Fruit fly (Drosophila melanogaster) whole organism, prepupa: ENCODE data around the gene mmm.

Experiments
- CG10631 ChIP-seq: fragments of 200-800 bp; sonication (Bioruptor generic); optimal IDR thresholded peaks from 2 replicates; lab custom pipeline; 2016; ENCODE audit warnings: missing biosample characterization, missing genetic modification characterization
- CG10669 ChIP-seq: fragments of 200-800 bp; sonication (Bioruptor generic); optimal IDR thresholded peaks from 3 replicates; lab custom pipeline; 2018; ENCODE audit warnings: missing biosample characterization, mild to moderate bottlenecking, missing genetic modification characterization, moderate library complexity
- CG11294 ChIP-seq: fragments of 200-800 bp; sonication (Bioruptor generic); IDR thresholded peaks from 2 replicates; pipeline ENCODE4 v1.3.6; 2022; ENCODE audit warnings: missing biosample characterization, missing genetic modification characterization
- CG11762 ChIP-seq: fragments of 200-800 bp; sonication (Bioruptor generic); optimal IDR thresholded peaks from 3 replicates; lab custom pipeline; 2016; ENCODE audit warnings: missing biosample characterization, missing genetic modification characterization; ENCODE audit not compliant: insufficient read depth
- CG11902 ChIP-seq: fragments of 200-800 bp; sonication (Bioruptor generic); optimal IDR thresholded peaks from 3 replicates; lab custom pipeline; 2016; ENCODE audit warnings: missing biosample characterization, missing genetic modification characterization
- CG15336 ChIP-seq: fragments of 200-800 bp; sonication (Bioruptor generic); IDR thresholded peaks from 2 replicates; pipeline ENCODE4 v1.3.6; 2022; ENCODE audit warnings: missing biosample characterization, missing genetic modification characterization
- CG1621 ChIP-seq: fragments of 200-800 bp; sonication (Bioruptor generic); optimal IDR thresholded peaks from 3 replicates; lab custom pipeline; 2018; ENCODE audit warnings: missing biosample characterization, mild to moderate bottlenecking, missing genetic modification characterization
- CG16779 ChIP-seq: fragments of 200-800 bp; sonication (Bioruptor generic); optimal IDR thresholded peaks from 3 replicates; lab custom pipeline; 2017; ENCODE audit warnings: missing biosample characterization, mild to moderate bottlenecking, missing genetic modification characterization
- CG3032 ChIP-seq: fragments of 200-800 bp; optimal IDR thresholded peaks from 2 replicates; lab custom pipeline; 2019; ENCODE audit warnings: missing biosample characterization, mild to moderate bottlenecking, missing genetic modification characterization, moderate library complexity
- CG31627 ChIP-seq: fragments of 200-800 bp; sonication (Bioruptor generic); optimal IDR thresholded peaks from 3 replicates; lab custom pipeline; 2016; ENCODE audit warnings: missing biosample characterization, missing genetic modification characterization
- CG32006 ChIP-seq: fragments of 200-800 bp; sonication (Bioruptor generic); optimal IDR thresholded peaks from 3 replicates; lab custom pipeline; 2017; ENCODE audit warnings: missing biosample characterization, mild to moderate bottlenecking, missing genetic modification characterization
- CG3919 ChIP-seq: fragments of 200-800 bp; sonication (Bioruptor generic); optimal IDR thresholded peaks from 3 replicates; lab custom pipeline; 2016; ENCODE audit warnings: missing biosample characterization, missing genetic modification characterization
- CG4318 ChIP-seq: fragments of 200-800 bp; sonication (Bioruptor generic); optimal IDR thresholded peaks from 3 replicates; lab custom pipeline; 2017; ENCODE audit warnings: missing biosample characterization, mild to moderate bottlenecking, missing genetic modification characterization
- CG6163 ChIP-seq: fragments of 200-800 bp; sonication (Bioruptor generic); IDR thresholded peaks from 3 replicates; pipeline ENCODE4 v1.3.6; 2022; ENCODE audit warnings: missing biosample characterization, missing genetic modification characterization
- CG6276 ChIP-seq: fragments of 200-800 bp; sonication (Bioruptor generic); optimal IDR thresholded peaks from 2 replicates; lab custom pipeline; 2017; ENCODE audit warnings: missing biosample characterization, mild to moderate bottlenecking, missing genetic modification characterization
- CG6808 ChIP-seq: fragments of 200-800 bp; sonication (Bioruptor generic); optimal IDR thresholded peaks from 3 replicates; lab custom pipeline; 2017; ENCODE audit warnings: missing biosample characterization, missing genetic modification characterization, mild to moderate bottlenecking, moderate library complexity, missing genetic modification reagents
- CG6854 ChIP-seq: fragments of 200-800 bp; sonication (Bioruptor generic); optimal IDR thresholded peaks from 2 replicates; lab custom pipeline; 2017; ENCODE audit warnings: missing biosample characterization, mild to moderate bottlenecking, missing genetic modification characterization
- CG7368 ChIP-seq: fragments of 200-800 bp; sonication (Bioruptor generic); optimal IDR thresholded peaks from 3 replicates; lab custom pipeline; 2016; ENCODE audit warnings: missing biosample characterization, missing genetic modification characterization
- CG8119 ChIP-seq: fragments of 200-800 bp; sonication (Bioruptor generic); IDR thresholded peaks from 3 replicates; pipeline ENCODE4 v1.3.6; 2022; ENCODE audit warnings: missing biosample characterization, missing genetic modification characterization
- CG8319 ChIP-seq: fragments of 200-800 bp; sonication (Bioruptor generic); optimal IDR thresholded peaks from 3 replicates; lab custom pipeline; 2016; ENCODE audit warnings: missing biosample characterization, missing genetic modification characterization
- CG8632 ChIP-seq: fragments of 200-800 bp; sonication (Bioruptor generic); optimal IDR thresholded peaks from 3 replicates; lab custom pipeline; 2016; ENCODE audit warnings: missing biosample characterization, missing genetic modification characterization
- CG9139 ChIP-seq: fragments of 200-800 bp; sonication (Bioruptor generic); optimal IDR thresholded peaks from 3 replicates; lab custom pipeline; 2017; ENCODE audit warnings: missing biosample characterization, mild to moderate bottlenecking, missing genetic modification characterization
- Eip75B ChIP-seq: fragments of 200-800 bp; sonication (Bioruptor generic); optimal IDR thresholded peaks from 3 replicates; lab custom pipeline; 2016; ENCODE audit warnings: missing biosample characterization, missing genetic modification characterization
- Eip78C ChIP-seq: fragments of 200-800 bp; sonication (Bioruptor generic); peaks from one replicate; lab custom pipeline; 2016; ENCODE audit warnings: missing biosample characterization, missing genetic modification characterization
- Eip93F ChIP-seq: fragments of 200-800 bp; sonication (Bioruptor generic); optimal IDR thresholded peaks from 2 replicates; lab custom pipeline; 2016; ENCODE audit warnings: missing biosample characterization, mild to moderate bottlenecking, missing genetic modification characterization
- Ets21C ChIP-seq: fragments of 200-800 bp; sonication (Bioruptor generic); optimal IDR thresholded peaks from 3 replicates; lab custom pipeline; 2016; ENCODE audit warnings: missing biosample characterization, missing genetic modification characterization
- Ets96B ChIP-seq: fragments of 200-800 bp; optimal IDR thresholded peaks from 2 replicates; lab custom pipeline; 2019; ENCODE audit warnings: missing biosample characterization, mild to moderate bottlenecking, missing genetic modification characterization, moderate library complexity
- Gug ChIP-seq: fragments of 200-800 bp; sonication (Bioruptor generic); IDR thresholded peaks from 2 replicates; pipeline ENCODE4 v1.3.6; 2022; ENCODE audit warnings: missing biosample characterization, missing genetic modification characterization
- Hr38 ChIP-seq: sonication (Bioruptor generic); optimal IDR thresholded peaks from 2 replicates; lab custom pipeline; 2016; ENCODE audit warnings: missing biosample characterization, missing genetic modification characterization
- Hr39 ChIP-seq: fragments of 200-800 bp; sonication (Bioruptor generic); optimal IDR thresholded peaks from 2 replicates; lab custom pipeline; 2016; ENCODE audit warnings: missing biosample characterization, missing genetic modification characterization
- Hr4 ChIP-seq: fragments of 200-800 bp; sonication (Bioruptor generic); optimal IDR thresholded peaks from 3 replicates; lab custom pipeline; 2016; ENCODE audit warnings: missing biosample characterization, missing genetic modification characterization
- Met ChIP-seq: fragments of 200-800 bp; sonication (Bioruptor generic); optimal IDR thresholded peaks from 3 replicates; lab custom pipeline; 2016; ENCODE audit warnings: missing biosample characterization, missing genetic modification characterization
- OdsH ChIP-seq: fragments of 200-800 bp; sonication (Bioruptor generic); optimal IDR thresholded peaks from 3 replicates; lab custom pipeline; 2016; ENCODE audit warnings: missing biosample characterization, missing genetic modification characterization
- Smox ChIP-seq: fragments of 200-800 bp; sonication (Bioruptor generic); optimal IDR thresholded peaks from 3 replicates; lab custom pipeline; 2016; ENCODE audit warnings: missing biosample characterization, missing genetic modification characterization
- Sox14 ChIP-seq: fragments of 200-800 bp; sonication (Bioruptor generic); optimal IDR thresholded peaks from 3 replicates; lab custom pipeline; 2016; ENCODE audit warnings: missing biosample characterization, missing genetic modification characterization
- achi ChIP-seq: fragments of 200-800 bp; sonication (Bioruptor generic); optimal IDR thresholded peaks from 3 replicates; lab custom pipeline; 2016; ENCODE audit warnings: missing biosample characterization, missing genetic modification characterization
- acj6 ChIP-seq: fragments of 200-800 bp; sonication (Bioruptor generic); optimal IDR thresholded peaks from 3 replicates; lab custom pipeline; 2016; ENCODE audit warnings: missing biosample characterization, missing genetic modification characterization
- cyc ChIP-seq: fragments of 200-800 bp; sonication (Bioruptor generic); optimal IDR thresholded peaks from 3 replicates; lab custom pipeline; 2016; ENCODE audit warnings: missing biosample characterization, missing genetic modification characterization
- dac ChIP-seq: fragments of 200-800 bp; sonication (Bioruptor generic); optimal IDR thresholded peaks from 2 replicates; lab custom pipeline; 2017; ENCODE audit warnings: missing biosample characterization, mild to moderate bottlenecking, missing genetic modification characterization
- eg ChIP-seq: fragments of 200-800 bp; sonication (Bioruptor generic); IDR thresholded peaks from 3 replicates; pipeline ENCODE4 v1.3.6; 2022; ENCODE audit warnings: missing biosample characterization, missing genetic modification characterization
- esn ChIP-seq: fragments of 200-800 bp; sonication (Bioruptor generic); optimal IDR thresholded peaks from 2 replicates; lab custom pipeline; 2016; ENCODE audit warnings: missing biosample characterization, mild to moderate bottlenecking, missing genetic modification characterization, moderate library complexity
- fd59A ChIP-seq: fragments of 200-800 bp; sonication (Bioruptor generic); optimal IDR thresholded peaks from 2 replicates; lab custom pipeline; 2017; ENCODE audit warnings: missing biosample characterization, mild to moderate bottlenecking, missing genetic modification characterization, missing genetic modification reagents
- fkh ChIP-seq: fragments of 200-800 bp; sonication (Bioruptor generic); optimal IDR thresholded peaks from 3 replicates; lab custom pipeline; 2017; ENCODE audit warnings: missing biosample characterization, mild to moderate bottlenecking, missing genetic modification characterization, moderate library complexity
- salr ChIP-seq, 2 experiments: fragments of 200-800 bp; sonication (Bioruptor generic); optimal IDR thresholded peaks; 3 replicates each; lab custom pipeline; 2016 to 2018; ENCODE audit warnings: missing biosample characterization in 2 of 2, missing genetic modification characterization in 2 of 2, mild to moderate bottlenecking in 1 of 2
- spab ChIP-seq: fragments of 200-800 bp; sonication (Bioruptor generic); optimal IDR thresholded peaks from 2 replicates; lab custom pipeline; 2017; ENCODE audit warnings: missing biosample characterization, mild to moderate bottlenecking, missing genetic modification characterization, missing genetic modification reagents
- ss ChIP-seq, 2 experiments: fragments of 200-800 bp; sonication (Bioruptor generic); optimal IDR thresholded peaks; 2 replicates in 1 of 2; 3 replicates in 1 of 2; lab custom pipeline; 2017 to 2018; ENCODE audit warnings: mild to moderate bottlenecking in 2 of 2, missing biosample characterization in 2 of 2, missing genetic modification characterization in 2 of 2, moderate library complexity in 1 of 2
- svp ChIP-seq: fragments of 200-800 bp; sonication (Bioruptor generic); peaks from one replicate; lab custom pipeline; 2016; ENCODE audit warnings: missing biosample characterization, missing genetic modification characterization
- topi ChIP-seq: fragments of 200-800 bp; sonication (Bioruptor generic); optimal IDR thresholded peaks from 3 replicates; lab custom pipeline; 2016; ENCODE audit warnings: missing biosample characterization, missing genetic modification characterization
- vri ChIP-seq: fragments of 200-800 bp; sonication (Bioruptor generic); optimal IDR thresholded peaks from 3 replicates; lab custom pipeline; 2016; ENCODE audit warnings: missing biosample characterization, mild to moderate bottlenecking, missing genetic modification characterization

The mmm gene

DNA sequence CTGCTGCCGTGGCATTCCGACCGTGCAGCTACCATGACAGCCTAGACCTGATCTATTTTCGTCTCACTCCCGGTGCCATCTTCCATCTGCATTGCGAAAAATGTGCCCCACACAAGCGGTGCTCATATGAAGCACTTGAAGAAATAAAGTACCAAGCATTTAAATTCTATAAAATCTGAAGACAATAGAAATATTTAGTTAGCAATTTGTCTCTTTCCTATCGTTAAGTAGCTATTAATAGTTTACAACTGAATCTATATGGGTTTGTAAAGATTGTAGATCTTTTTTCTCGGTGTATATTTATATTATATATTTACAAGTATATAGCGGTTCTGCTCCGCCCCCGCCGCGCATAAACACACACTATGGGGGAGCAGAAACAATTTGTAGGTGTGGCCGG is 28.0 kb downstream of the mmm start (continued):
- TF ChIP-seq CG11762 (GFP tag; lab: Kevin White, UChicago) (peak; percentile 18), topi (GFP tag; lab: Kevin White, UChicago) (no peak), CG6854 (GFP tag; lab: Kevin White, UChicago) (no peak), svp (peak; percentile 42), ss (GFP tag; optimal IDR thresholded peaks at IDR 0.05; lab: Kevin White, UChicago) (peak in 1 of 2 experiments; percentile 26), CG6163 (peak; percentile 85), CG9139 (GFP tag; lab: Kevin White, UChicago) (no peak), eg (GFP tag; lab: Robert Waterston, UW) (peak; percentile 83)

DNA sequence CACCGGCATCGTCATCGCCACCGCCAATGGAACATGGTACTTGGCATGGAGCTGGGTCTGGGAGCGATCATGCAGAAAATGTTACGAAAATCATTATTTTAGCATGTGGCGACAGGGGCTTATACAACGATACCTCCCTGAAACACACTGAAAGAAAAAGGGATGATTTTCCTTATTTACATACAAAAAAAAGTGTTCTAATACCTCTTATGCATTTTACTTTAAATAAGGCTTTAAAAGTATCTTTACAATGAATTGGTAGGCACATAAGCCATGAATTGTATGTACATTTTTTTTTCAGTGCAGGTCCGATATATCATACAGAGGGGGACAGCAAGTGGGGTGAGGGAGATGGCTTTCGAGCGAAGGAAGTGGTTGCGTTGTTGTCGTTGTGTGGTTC is 31.0 kb downstream of the mmm start:
- TF ChIP-seq CG15336 (GFP tag; lab: Robert Waterston, UW): peak; percentile 66
- TF ChIP-seq CG7368: peak; percentile 42
- TF ChIP-seq CG16779 (tag; lab: Kevin White, UChicago): no peak
- peak; percentile 93 for TF ChIP-seq Eip78C (GFP tag; lab: Kevin White, UChicago)
- TF ChIP-seq achi: peak; percentile 69
- TF ChIP-seq CG8119 (GFP tag; lab: Robert Waterston, UW): peak; percentile 49; the same call in 1 of the 3 replicates
- peak; percentile 71 for TF ChIP-seq vri
- peak; percentile 22 to 32 for TF ChIP-seq salr (GFP tag; optimal IDR thresholded peaks at IDR 0.05; lab: Kevin White, UChicago)
- TF ChIP-seq Gug: peak; percentile 27; the same call in 1 of the 2 replicates
- TF ChIP-seq Hr4: peak; percentile 69
- peak; percentile 46 to 54 for TF ChIP-seq ss (GFP tag; optimal IDR thresholded peaks at IDR 0.05; lab: Kevin White, UChicago)
- peak; percentile 48 for TF ChIP-seq CG3032 (tag; lab: Kevin White, UChicago)
- peak; percentile 32 for TF ChIP-seq CG6276 (GFP tag; lab: Kevin White, UChicago)
- peak; percentile 64 for TF ChIP-seq CG32006 (GFP tag; lab: Kevin White, UChicago)
- peak; percentile 13 for TF ChIP-seq CG4318
- peak; percentile 43 for TF ChIP-seq fd59A (GFP tag; lab: Kevin White, UChicago)
- TF ChIP-seq CG6808 (GFP tag; lab: Kevin White, UChicago): peak; percentile 52
- peak; percentile 76 for TF ChIP-seq Eip75B (GFP tag; lab: Kevin White, UChicago)
- TF ChIP-seq CG3919: peak; percentile 74
- TF ChIP-seq Hr38 (GFP tag; lab: Kevin White, UChicago): no peak
- no peak for TF ChIP-seq dac (GFP tag; lab: Kevin White, UChicago)
- TF ChIP-seq CG11762 (GFP tag; lab: Kevin White, UChicago): peak; percentile 47
- peak; percentile 58 for TF ChIP-seq CG8632 (GFP tag; lab: Kevin White, UChicago)
- TF ChIP-seq Hr39: peak; percentile 84
- TF ChIP-seq Smox: peak; percentile 75
- peak; percentile 74 for TF ChIP-seq Sox14 (GFP tag; lab: Kevin White, UChicago)
- no peak for TF ChIP-seq CG11294 (GFP tag; lab: Robert Waterston, UW)
- peak; percentile 69 for TF ChIP-seq OdsH (GFP tag; lab: Kevin White, UChicago)
- no peak for TF ChIP-seq CG6854 (GFP tag; lab: Kevin White, UChicago)
- peak; percentile 90 for TF ChIP-seq svp
- peak; percentile 39 for TF ChIP-seq spab (GFP tag; lab: Kevin White, UChicago)
- TF ChIP-seq fkh (GFP tag; lab: Kevin White, UChicago): no peak
- TF ChIP-seq Met: peak; percentile 86
- peak; percentile 37 for TF ChIP-seq CG9139 (GFP tag; lab: Kevin White, UChicago)
- TF ChIP-seq esn (GFP tag; lab: Kevin White, UChicago): peak; percentile 86
- TF ChIP-seq CG8319 (GFP tag; lab: Kevin White, UChicago): peak; percentile 30
- TF ChIP-seq CG11902 (GFP tag; lab: Kevin White, UChicago): peak; percentile 63
- TF ChIP-seq Ets96B (tag; lab: Kevin White, UChicago): peak; percentile 62
- TF ChIP-seq Eip93F (GFP tag; lab: Kevin White, UChicago): peak; percentile 21
- peak; percentile 64 for TF ChIP-seq CG10669 (GFP tag; lab: Kevin White, UChicago)
- TF ChIP-seq cyc (GFP tag; lab: Kevin White, UChicago): peak; percentile 84
- peak; percentile 58 for TF ChIP-seq CG1621 (tag; lab: Kevin White, UChicago)
- TF ChIP-seq Ets21C: peak; percentile 70
- peak; percentile 81 for TF ChIP-seq CG31627 (GFP tag; lab: Kevin White, UChicago)
- peak; percentile 75 for TF ChIP-seq acj6 (GFP tag; lab: Kevin White, UChicago)
- peak; percentile 69 for TF ChIP-seq CG10631 (GFP tag; lab: Kevin White, UChicago)
